Fruit fly (Drosophila melanogaster): ENCODE results near the gene Ubc84D.

The Ubc84D gene

DNA sequence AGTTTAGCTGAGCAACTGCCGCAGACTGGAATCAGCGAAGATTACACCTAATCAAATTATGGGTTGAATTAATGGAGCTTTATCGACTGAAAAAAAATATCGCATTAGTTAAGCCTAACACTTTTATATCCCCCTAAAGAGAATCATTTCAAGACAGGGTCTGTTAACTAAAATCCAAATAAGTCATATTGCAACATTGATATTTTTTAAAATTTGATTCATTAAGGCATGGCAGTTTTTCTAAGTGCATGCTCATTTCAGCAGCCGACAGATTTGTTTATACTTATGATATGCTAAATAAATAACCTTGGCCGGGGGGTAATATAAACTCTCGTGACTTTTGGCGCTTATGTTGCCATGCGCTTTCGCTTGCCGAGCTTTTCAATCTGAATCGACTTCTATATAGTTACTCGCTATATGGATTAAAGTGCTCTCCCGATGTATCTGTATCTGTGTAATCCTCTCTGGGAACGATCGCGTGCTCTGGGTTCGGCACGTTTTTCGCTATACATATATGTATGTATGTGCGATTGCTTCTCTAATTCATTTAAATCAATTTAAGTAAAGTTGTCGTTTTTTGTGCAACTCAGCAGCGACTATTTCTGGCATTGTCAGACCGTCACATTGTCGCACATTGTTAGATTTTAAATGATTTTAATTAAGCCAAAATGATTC, 12.8 kb downstream of the Ubc84D start (continued):
- TF ChIP-seq Doc2 (GFP tag; IDR thresholded peaks at IDR 0.05) (0 out of 2 replicates have a peak, but pooled peaks have one; percentile 36), CG12236 (GFP tag; optimal IDR thresholded peaks at IDR 0.05) (peak; percentile 27), maf-S (GFP tag; optimal IDR thresholded peaks at IDR 0.05) (peak; percentile 84), Poxn (GFP tag; IDR thresholded peaks at IDR 0.05) (peak; percentile 81), lilli (GFP tag; optimal IDR thresholded peaks at IDR 0.05) (peak; percentile 94), Blimp-1 (GFP tag; optimal IDR thresholded peaks at IDR 0.05) (no peak), CG5953 (GFP tag; IDR thresholded peaks at IDR 0.05) (no peak), CG17359 (tag; optimal IDR thresholded peaks at IDR 0.05) (peak; percentile 57), CG9437 (GFP tag; optimal IDR thresholded peaks at IDR 0.05) (peak; percentile 60), CG15073 (GFP tag; optimal IDR thresholded peaks at IDR 0.05) (no peak), Dip3 (GFP tag; optimal IDR thresholded peaks at IDR 0.05) (peak; percentile 93), wor (GFP tag; IDR thresholded peaks at IDR 0.05) (no peak), BtbVII (GFP tag; optimal IDR thresholded peaks at IDR 0.05) (peak; percentile 80), CG7786 (GFP tag; optimal IDR thresholded peaks at IDR 0.05) (peak; percentile 90), chn (GFP tag; optimal IDR thresholded peaks at IDR 0.05) (peak; percentile 23), CG10274 (GFP tag; optimal IDR thresholded peaks at IDR 0.05) (peak; percentile 65), Dp (GFP tag; optimal IDR thresholded peaks at IDR 0.05) (no peak), grn (GFP tag; optimal IDR thresholded peaks at IDR 0.05) (peak; percentile 23), CG3065 (GFP tag; optimal IDR thresholded peaks at IDR 0.05) (no peak), CG13424 (tag; optimal IDR thresholded peaks at IDR 0.05) (peak; percentile 67), ken (GFP tag; IDR thresholded peaks at IDR 0.05) (0 out of 3 replicates have a peak, but pooled peaks have one; percentile 23), CG14050 (GFP tag; IDR thresholded peaks at IDR 0.05) (peak; percentile 55; the same call in 2 of the 3 replicates), Deaf1 (tag; optimal IDR thresholded peaks at IDR 0.05) (peak; percentile 59), CG10431 (GFP tag; optimal IDR thresholded peaks at IDR 0.05) (no peak), NK7.1 (GFP tag; optimal IDR thresholded peaks at IDR 0.05) (peak; percentile 78), CG18599 (GFP tag; optimal IDR thresholded peaks at IDR 0.05) (peak; percentile 95), vvl (GFP tag; IDR thresholded peaks at IDR 0.05) (peak; percentile 85; the same call in 1 of the 2 replicates), al (GFP tag; IDR thresholded peaks at IDR 0.05) (peak; percentile 93), croc (GFP tag; conservative IDR thresholded peaks at IDR 0.05) (0 out of 3 replicates have a peak, but pooled peaks have one; percentile 14), chm (GFP tag; IDR thresholded peaks at IDR 0.05) (no peak), CG30403 (GFP tag; optimal IDR thresholded peaks at IDR 0.05) (peak; percentile 85), CkIIα-i1 (GFP tag; IDR thresholded peaks at IDR 0.05) (0 out of 2 replicates have a peak, but pooled peaks have one; percentile 21), CG31365 (tag; optimal IDR thresholded peaks at IDR 0.05) (peak; percentile 40), HLH3B (GFP tag; IDR thresholded peaks at IDR 0.05) (peak; percentile 57), bigmax (GFP tag; optimal IDR thresholded peaks at IDR 0.05) (no peak), org-1 (GFP tag; optimal IDR thresholded peaks at IDR 0.05) (peak; percentile 73), CG13775 (GFP tag; optimal IDR thresholded peaks at IDR 0.05) (peak; percentile 81), Mes4 (GFP tag; optimal IDR thresholded peaks at IDR 0.05) (peak; percentile 32), gem (tag; optimal IDR thresholded peaks at IDR 0.05) (peak; percentile 92), Aef1 (GFP tag; IDR thresholded peaks at IDR 0.05) (peak; percentile 82), CG6683 (GFP tag; optimal IDR thresholded peaks at IDR 0.05) (peak; percentile 63), CTCF (GFP tag; optimal IDR thresholded peaks at IDR 0.05) (no peak), ro (GFP tag; IDR thresholded peaks at IDR 0.05) (no peak), toy (GFP tag; IDR thresholded peaks at IDR 0.05) (peak; percentile 77; the same call in 1 of the 2 replicates), Spps (tag; optimal IDR thresholded peaks at IDR 0.05) (no peak), CG7271 (tag; optimal IDR thresholded peaks at IDR 0.05) (no peak), Max (GFP tag; optimal IDR thresholded peaks at IDR 0.05) (peak; percentile 82), Scr (GFP tag; IDR thresholded peaks at IDR 0.05; ENCODE audit: partially characterized antibody) (no peak), stwl (tag; optimal IDR thresholded peaks at IDR 0.05) (no peak), Ada2b (GFP tag; IDR thresholded peaks at IDR 0.05) (peak; percentile 82), YL-1 (GFP tag; optimal IDR thresholded peaks at IDR 0.05) (no peak)
